Worm (Caenorhabditis elegans) whole organism, L1 larva: ENCODE results near the gene alh-7.

ENCODE experiments used
- C04F5.9 ChIP-seq: sonication (generic microtip); optimal IDR thresholded peaks from 2 replicates; lab custom pipeline; 2016; ENCODE audit warnings: missing genetic modification characterization, missing compliant biosample characterization
- C16A3.4 ChIP-seq: fragments of 150-350 bp; optimal IDR thresholded peaks from 2 replicates; lab custom pipeline; 2014; ENCODE audit warnings: missing biosample characterization, missing genetic modification characterization
- C34B4.2 ChIP-seq: sonication (generic microtip); optimal IDR thresholded peaks from 2 replicates; lab custom pipeline; 2017; ENCODE audit warnings: mild to moderate bottlenecking, missing genetic modification characterization, missing compliant biosample characterization
- F16B12.6 ChIP-seq: fragments of 150-350 bp; optimal IDR thresholded peaks from 2 replicates; lab custom pipeline; 2014; ENCODE audit warnings: missing biosample characterization, missing genetic modification characterization
- Y116A8C.19 ChIP-seq: sonication (generic microtip); optimal IDR thresholded peaks from 2 replicates; lab custom pipeline; 2016; ENCODE audit warnings: missing compliant biosample characterization, missing genetic modification characterization, borderline replicate concordance
- aha-1 ChIP-seq: fragments of 150-350 bp; optimal IDR thresholded peaks from 2 replicates; lab custom pipeline; 2014; ENCODE audit warnings: missing biosample characterization, missing genetic modification characterization
- ama-1 ChIP-seq: fragments of 150-350 bp; optimal IDR thresholded peaks from 2 replicates; lab custom pipeline; 2014
- ceh-8 ChIP-seq: fragments of 200-800 bp; sonication (Bioruptor generic); optimal IDR thresholded peaks from 2 replicates; lab custom pipeline; 2018; ENCODE audit warnings: mild to moderate bottlenecking, missing genetic modification characterization, moderate library complexity, missing compliant biosample characterization
- ceh-88 ChIP-seq: fragments of 200-800 bp; sonication (Bioruptor generic); IDR thresholded peaks from 2 replicates; pipeline ENCODE4 v1.3.6; 2022; ENCODE audit warnings: missing genetic modification characterization, missing compliant biosample characterization
- dpl-1 ChIP-seq, 3 experiments: fragments of 150-350 bp in 2 of 3; sonication (generic microtip) in 1 of 3; optimal IDR thresholded peaks; 2 replicates each; lab custom pipeline; 2014 to 2017; ENCODE audit warnings: missing biosample characterization in 3 of 3, missing genetic modification characterization in 3 of 3, missing genetic modification reagents in 3 of 3
- efl-3 ChIP-seq: fragments of 200-800 bp; sonication (Bioruptor generic); optimal IDR thresholded peaks from 2 replicates; lab custom pipeline; 2018; ENCODE audit warnings: mild to moderate bottlenecking, missing genetic modification characterization, missing compliant biosample characterization
- egl-27 ChIP-seq, 2 experiments: fragments of 150-350 bp in 1 of 2; sonication (generic microtip); optimal IDR thresholded peaks; 3 replicates each; lab custom pipeline; 2017 to 2018; ENCODE audit warnings: missing biosample characterization in 2 of 2, missing genetic modification characterization in 2 of 2, missing genetic modification reagents in 2 of 2
- elt-2 ChIP-seq: sonication (generic microtip); optimal IDR thresholded peaks from 2 replicates; lab custom pipeline; 2016; ENCODE audit warnings: missing genetic modification characterization, mild to moderate bottlenecking, inconsistent platforms, missing compliant biosample characterization, missing genetic modification reagents
- ets-5 ChIP-seq: fragments of 200-800 bp; sonication (Bioruptor generic); IDR thresholded peaks from 2 replicates; pipeline ENCODE4 v1.3.6; 2022; ENCODE audit warnings: missing genetic modification characterization, missing compliant biosample characterization
- fkh-4 ChIP-seq: sonication (generic microtip); optimal IDR thresholded peaks from 2 replicates; lab custom pipeline; 2016; ENCODE audit warnings: missing compliant biosample characterization, missing genetic modification characterization, borderline replicate concordance
- fkh-8 ChIP-seq: sonication (generic microtip); optimal IDR thresholded peaks from 2 replicates; lab custom pipeline; 2016; ENCODE audit warnings: mild to moderate bottlenecking, missing genetic modification characterization, missing compliant biosample characterization
- fos-1 ChIP-seq: fragments of 150-350 bp; optimal IDR thresholded peaks from 2 replicates; lab custom pipeline; 2014; ENCODE audit warnings: missing biosample characterization, missing genetic modification characterization
- hlh-17 ChIP-seq: fragments of 200-800 bp; sonication (Bioruptor generic); optimal IDR thresholded peaks from 2 replicates; lab custom pipeline; 2018; ENCODE audit warnings: missing genetic modification characterization, mild to moderate bottlenecking, missing compliant biosample characterization, moderate library complexity, borderline replicate concordance
- irx-1 ChIP-seq: sonication (generic microtip); optimal IDR thresholded peaks from 2 replicates; lab custom pipeline; 2016; ENCODE audit warnings: missing genetic modification characterization, missing compliant biosample characterization
- isw-1 ChIP-seq: fragments of 200-800 bp; sonication (Bioruptor generic); IDR thresholded peaks from 2 replicates; pipeline ENCODE4 v1.3.6; 2022; ENCODE audit warnings: missing genetic modification characterization, missing compliant biosample characterization
- jun-1 ChIP-seq: fragments of 150-350 bp; optimal IDR thresholded peaks from 2 replicates; lab custom pipeline; 2014; ENCODE audit warnings: missing biosample characterization, missing genetic modification reagents, missing genetic modification characterization
- lin-13 ChIP-seq: fragments of 150-350 bp; optimal IDR thresholded peaks from 2 replicates; lab custom pipeline; 2014; ENCODE audit warnings: missing biosample characterization, missing genetic modification reagents, missing genetic modification characterization
- lin-14 ChIP-seq: fragments of 200-800 bp; sonication (Bioruptor generic); optimal IDR thresholded peaks from 2 replicates; lab custom pipeline; 2018; ENCODE audit warnings: mild to moderate bottlenecking, missing genetic modification characterization, moderate library complexity, missing compliant biosample characterization
- lin-35 ChIP-seq, 2 experiments: fragments of 150-350 bp; optimal IDR thresholded peaks; 2 replicates each; lab custom pipeline; 2014; ENCODE audit warnings: missing biosample characterization in 2 of 2, missing genetic modification characterization in 2 of 2, missing genetic modification reagents in 2 of 2
- lir-3 ChIP-seq: sonication (generic microtip); optimal IDR thresholded peaks from 2 replicates; lab custom pipeline; 2016; ENCODE audit warnings: mild to moderate bottlenecking, missing genetic modification characterization, moderate library complexity, missing compliant biosample characterization; ENCODE audit not compliant: poor library complexity
- mep-1 ChIP-seq: fragments of 150-350 bp; optimal IDR thresholded peaks from 2 replicates; lab custom pipeline; 2014; ENCODE audit warnings: missing biosample characterization, missing genetic modification characterization
- nhr-12 ChIP-seq: sonication (generic microtip); optimal IDR thresholded peaks from 2 replicates; lab custom pipeline; 2017; ENCODE audit warnings: missing biosample characterization, missing genetic modification characterization
- nhr-28 ChIP-seq: fragments of 150-350 bp; optimal IDR thresholded peaks from 2 replicates; lab custom pipeline; 2014; ENCODE audit warnings: missing biosample characterization, missing genetic modification characterization
- nhr-47 ChIP-seq: sonication (generic microtip); optimal IDR thresholded peaks from 2 replicates; lab custom pipeline; 2016; ENCODE audit warnings: mild to moderate bottlenecking, missing genetic modification characterization, moderate library complexity, missing compliant biosample characterization
- nhr-71 ChIP-seq: sonication (generic microtip); optimal IDR thresholded peaks from 2 replicates; lab custom pipeline; 2016; ENCODE audit warnings: mild to moderate bottlenecking, missing genetic modification characterization, moderate library complexity, missing compliant biosample characterization
- nhr-76 ChIP-seq: sonication (generic microtip); optimal IDR thresholded peaks from 2 replicates; lab custom pipeline; 2017; ENCODE audit warnings: missing biosample characterization, missing genetic modification characterization
- nhr-84 ChIP-seq: sonication (generic microtip); optimal IDR thresholded peaks from 2 replicates; lab custom pipeline; 2017; ENCODE audit warnings: missing biosample characterization, missing genetic modification characterization
- nhr-85 ChIP-seq: sonication (generic microtip); peaks from one replicate; lab custom pipeline; 2016; ENCODE audit warnings: missing genetic modification characterization, inconsistent platforms, missing compliant biosample characterization
- nhr-90 ChIP-seq: sonication (generic microtip); optimal IDR thresholded peaks from 2 replicates; lab custom pipeline; 2016; ENCODE audit warnings: mild to moderate bottlenecking, missing genetic modification characterization, missing compliant biosample characterization; ENCODE audit not compliant: poor library complexity
- pag-3 ChIP-seq: sonication (generic microtip); optimal IDR thresholded peaks from 2 replicates; lab custom pipeline; 2017; ENCODE audit warnings: missing genetic modification characterization, mild to moderate bottlenecking, missing compliant biosample characterization, antibody characterized with exemption, borderline replicate concordance; ENCODE audit not compliant: insufficient read depth
- pax-3 ChIP-seq: fragments of 200-800 bp; sonication (Bioruptor generic); optimal IDR thresholded peaks from 2 replicates; lab custom pipeline; 2018; ENCODE audit warnings: mild to moderate bottlenecking, missing genetic modification characterization, moderate library complexity, missing compliant biosample characterization
- pqm-1 ChIP-seq: sonication (generic microtip); optimal IDR thresholded peaks from 3 replicates; lab custom pipeline; 2017; ENCODE audit warnings: missing biosample characterization, missing genetic modification characterization
- rnt-1 ChIP-seq: sonication (generic microtip); optimal IDR thresholded peaks from 2 replicates; lab custom pipeline; 2016; ENCODE audit warnings: mild to moderate bottlenecking, missing genetic modification characterization, moderate library complexity, missing compliant biosample characterization
- skn-1 ChIP-seq: fragments of 150-350 bp; optimal IDR thresholded peaks from 2 replicates; lab custom pipeline; 2014; ENCODE audit warnings: missing biosample characterization, missing genetic modification characterization
- sptf-1 ChIP-seq: fragments of 150-350 bp; optimal IDR thresholded peaks from 2 replicates; lab custom pipeline; 2014; ENCODE audit warnings: missing biosample characterization, missing genetic modification characterization
- sup-37 ChIP-seq: fragments of 200-800 bp; sonication (Bioruptor generic); optimal IDR thresholded peaks from 2 replicates; lab custom pipeline; 2018; ENCODE audit warnings: mild to moderate bottlenecking, missing genetic modification characterization, missing compliant biosample characterization
- swsn-7 ChIP-seq: sonication (generic microtip); optimal IDR thresholded peaks from 2 replicates; lab custom pipeline; 2016; ENCODE audit warnings: missing genetic modification characterization, missing compliant biosample characterization
- tbx-2 ChIP-seq: sonication (generic microtip); optimal IDR thresholded peaks from 2 replicates; lab custom pipeline; 2016; ENCODE audit warnings: missing genetic modification characterization, missing compliant biosample characterization
- unc-130 ChIP-seq: fragments of 150-350 bp; optimal IDR thresholded peaks from 2 replicates; lab custom pipeline; 2017; ENCODE audit warnings: missing biosample characterization, missing genetic modification characterization, inconsistent platforms
- unc-30 ChIP-seq: sonication (generic microtip); optimal IDR thresholded peaks from 2 replicates; lab custom pipeline; 2017; ENCODE audit warnings: missing biosample characterization, missing genetic modification characterization
- unc-86 ChIP-seq: sonication (generic microtip); optimal IDR thresholded peaks from 2 replicates; lab custom pipeline; 2016; ENCODE audit warnings: missing genetic modification characterization, missing compliant biosample characterization
- vab-15 ChIP-seq: sonication (generic microtip); optimal IDR thresholded peaks from 2 replicates; lab custom pipeline; 2017; ENCODE audit warnings: missing genotype, mild to moderate bottlenecking, missing genetic modification characterization, missing compliant biosample characterization
- ztf-11 ChIP-seq, 2 experiments: sonication (generic microtip); optimal IDR thresholded peaks; 2 replicates each; lab custom pipeline; 2016 to 2017; ENCODE audit warnings: missing genetic modification characterization in 2 of 2, missing biosample characterization in 1 of 2, missing compliant biosample characterization in 1 of 2
- ztf-4 ChIP-seq: fragments of 150-350 bp; optimal IDR thresholded peaks from 2 replicates; lab custom pipeline; 2014; ENCODE audit warnings: missing biosample characterization, missing genetic modification characterization

Gene alh-7

DNA sequence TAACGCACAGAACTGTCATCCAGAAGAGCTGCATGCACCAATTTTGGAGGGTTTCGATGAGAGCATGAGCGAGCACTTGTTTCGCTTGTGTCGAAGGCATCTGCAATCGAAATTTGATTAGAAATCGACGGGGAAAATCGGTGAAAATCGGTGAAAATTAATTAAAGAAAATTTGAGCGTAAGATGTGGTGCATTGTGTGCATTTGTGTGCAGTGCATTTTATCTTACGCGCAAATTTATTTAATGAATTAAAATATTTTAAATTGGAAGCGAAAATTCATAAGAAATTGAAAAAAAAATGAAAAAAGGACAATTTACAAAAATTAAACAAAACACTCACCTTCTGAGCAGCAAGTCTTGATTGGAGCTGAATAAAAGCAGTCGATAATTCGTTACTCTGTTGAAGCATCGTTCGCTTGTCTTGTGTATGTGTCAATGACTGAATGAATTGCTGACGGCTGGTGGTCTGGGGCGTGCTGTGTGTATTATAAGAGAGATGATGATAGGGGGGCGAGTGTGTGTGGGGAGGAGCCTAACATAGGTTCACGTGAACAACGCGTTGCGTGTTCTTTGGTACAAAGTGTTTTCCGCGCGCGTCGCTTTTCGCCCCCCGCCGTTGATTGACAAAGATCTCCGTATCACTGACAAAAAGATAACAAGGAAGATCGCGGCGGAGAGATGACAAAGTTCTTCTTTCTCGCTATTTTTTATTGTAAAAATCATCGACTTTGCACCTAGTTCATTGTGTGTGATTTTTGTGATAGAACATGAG lies 29.8 kb downstream of the alh-7 start (continued):
- TF ChIP-seq aha-1 (tag; lab: Kevin White, UChicago) (no peak), nhr-85 (peak; percentile 95), nhr-47 (tag; lab: Kevin White, UChicago) (peak; percentile 71), efl-3 (GFP tag; lab: Kevin White, UChicago) (no peak), C16A3.4 (tag; lab: Kevin White, UChicago) (peak; percentile 57), swsn-7 (tag; lab: Kevin White, UChicago) (peak; percentile 62), lin-35 (GFP tag; optimal IDR thresholded peaks at IDR 0.05; lab: Kevin White, UChicago) (peak; percentile 39 to 65), elt-2 (tag; lab: Kevin White, UChicago) (peak; percentile 82), dpl-1 (GFP tag; optimal IDR thresholded peaks at IDR 0.05; lab: Kevin White, UChicago) (peak; percentile 10 to 45 (median 30)), skn-1 (tag; lab: Kevin White, UChicago) (peak; percentile 60), Y116A8C.19 (tag; lab: Kevin White, UChicago) (no peak), ztf-11 (tag; optimal IDR thresholded peaks at IDR 0.05; lab: Kevin White, UChicago) (no peak), unc-130 (peak; percentile 89), hlh-17 (no peak), unc-86 (no peak), isw-1 (GFP tag; lab: Robert Waterston, UW) (no peak), fkh-4 (tag; lab: Kevin White, UChicago) (no peak), pqm-1 (tag; lab: Kevin White, UChicago) (peak; percentile 51), ama-1 (peak; percentile 87), egl-27 (tag; optimal IDR thresholded peaks at IDR 0.05; lab: Kevin White, UChicago) (peak in 1 of 2 experiments; percentile 18), unc-30 (no peak), jun-1 (tag; lab: Kevin White, UChicago) (peak; percentile 62), pax-3 (tag; lab: Kevin White, UChicago) (peak; percentile 5), vab-15 (tag; lab: Kevin White, UChicago) (no peak), lin-13 (GFP tag; lab: Kevin White, UChicago) (peak; percentile 29), rnt-1 (tag; lab: Kevin White, UChicago) (peak; percentile 85), C04F5.9 (tag; lab: Kevin White, UChicago) (peak; percentile 13), ceh-88 (GFP tag; lab: Robert Waterston, UW) (peak; percentile 59; the same call in 1 of the 2 replicates), ceh-8 (GFP tag; lab: Kevin White, UChicago) (no peak), C34B4.2 (tag; lab: Kevin White, UChicago) (no peak), sup-37 (GFP tag; lab: Kevin White, UChicago) (peak; percentile 38), nhr-12 (tag; lab: Kevin White, UChicago) (no peak), lin-14 (peak; percentile 95), F16B12.6 (tag; lab: Kevin White, UChicago) (peak; percentile 15), pag-3 (no peak), nhr-71 (peak; percentile 92), tbx-2 (tag; lab: Kevin White, UChicago) (peak; percentile 81), irx-1 (tag; lab: Kevin White, UChicago) (peak; percentile 50), fkh-8 (tag; lab: Kevin White, UChicago) (peak; percentile 30), ets-5 (GFP tag; lab: Robert Waterston, UW) (no peak), ztf-4 (peak; percentile 76), lir-3 (tag; lab: Kevin White, UChicago) (no peak), nhr-84 (tag; lab: Kevin White, UChicago) (no peak), sptf-1 (tag; lab: Kevin White, UChicago) (no peak), fos-1 (tag; lab: Kevin White, UChicago) (peak; percentile 41), mep-1 (peak; percentile 71), nhr-90 (tag; lab: Kevin White, UChicago) (peak; percentile 71), nhr-76 (no peak), nhr-28 (no peak)
